Worm (Caenorhabditis elegans): ENCODE data around the gene fbxa-5.

Gene fbxa-5

ce11 chrIII:1308209-1308608 lies 31.9 kb downstream of the fbxa-5 start, which contains the start of gene fbxa-79:
Gene fbxa-79 (minus strand): TSS chrIII:1308294.
- TF ChIP-seq elt-2 (tag; optimal IDR thresholded peaks at IDR 0.05) (peak; percentile 9), fax-1 (tag; optimal IDR thresholded peaks at IDR 0.05) (no peak), tbx-2 (tag; optimal IDR thresholded peaks at IDR 0.05) (no peak), ceh-30 (tag; optimal IDR thresholded peaks at IDR 0.05) (no peak), fkh-10 (GFP tag; optimal IDR thresholded peaks at IDR 0.05) (no peak), eyg-1 (tag; optimal IDR thresholded peaks at IDR 0.05) (no peak), gmeb-2 (tag; optimal IDR thresholded peaks at IDR 0.05) (no peak), nfya-1 (tag; optimal IDR thresholded peaks at IDR 0.05) (no peak)

ce11 chrIII:1307333-1307732 lies 32.8 kb downstream of the fbxa-5 start:
- TF ChIP-seq nfya-1 (tag; optimal IDR thresholded peaks at IDR 0.05) = no peak

ce11 chrIII:1303414-1303813 lies 36.7 kb downstream of the fbxa-5 start, which contains the start of gene fbxa-75:
Gene fbxa-75 (plus strand): TSS chrIII:1303714.
- no peak for TF ChIP-seq K02D7.2 (tag; optimal IDR thresholded peaks at IDR 0.05)
- no peak for TF ChIP-seq unc-86 (tag; optimal IDR thresholded peaks at IDR 0.05)
- TF ChIP-seq sox-2 (GFP tag; IDR thresholded peaks at IDR 0.05) = no peak
- TF ChIP-seq nhr-11 (tag; optimal IDR thresholded peaks at IDR 0.05) = no peak
- no peak for TF ChIP-seq pha-4 (tag; optimal IDR thresholded peaks at IDR 0.05)
- no peak for TF ChIP-seq ets-4 (tag; optimal IDR thresholded peaks at IDR 0.05)
- TF ChIP-seq ceh-6 (GFP tag; optimal IDR thresholded peaks at IDR 0.05) = no peak
- TF ChIP-seq C08G9.2 (tag; optimal IDR thresholded peaks at IDR 0.05) = no peak
- TF ChIP-seq pha-2 (tag; optimal IDR thresholded peaks at IDR 0.05) = no peak

ce11 chrIII:1297604-1298003 lies 42.5 kb downstream of the fbxa-5 start, which contains the start of gene fbxa-28:
Gene fbxa-28 (plus strand): TSS chrIII:1297904.
- TF ChIP-seq ceh-2 (tag; optimal IDR thresholded peaks at IDR 0.05) (no peak), nhr-232 (tag; optimal IDR thresholded peaks at IDR 0.05) (no peak), rnt-1 (tag; optimal IDR thresholded peaks at IDR 0.05) (no peak), unc-86 (tag; optimal IDR thresholded peaks at IDR 0.05) (no peak), pax-1 (tag; optimal IDR thresholded peaks at IDR 0.05) (no peak), nfya-1 (tag; optimal IDR thresholded peaks at IDR 0.05) (no peak), ceh-6 (GFP tag; optimal IDR thresholded peaks at IDR 0.05) (no peak), ceh-18 (tag; optimal IDR thresholded peaks at IDR 0.05) (no peak), F13H6.1 (tag; optimal IDR thresholded peaks at IDR 0.05) (no peak), pat-9 (tag; optimal IDR thresholded peaks at IDR 0.05) (no peak), sox-4 (tag; optimal IDR thresholded peaks at IDR 0.05) (no peak), syd-9 (tag; optimal IDR thresholded peaks at IDR 0.05) (no peak), lim-6 (tag; optimal IDR thresholded peaks at IDR 0.05) (no peak), dmd-4 (tag; optimal IDR thresholded peaks at IDR 0.05; ENCODE audit: borderline replicate concordance) (no peak), dve-1 (tag; optimal IDR thresholded peaks at IDR 0.05) (no peak), madf-2 (tag; optimal IDR thresholded peaks at IDR 0.05) (no peak), ceh-24 (tag; optimal IDR thresholded peaks at IDR 0.05) (no peak)

ce11 chrIII:1295149-1295716 lies 44.9 kb downstream of the fbxa-5 start, which contains the start of gene fbxa-35:
Gene fbxa-35 (plus strand): TSS chrIII:1295666.
- TF ChIP-seq C38D4.7 (GFP tag; optimal IDR thresholded peaks at IDR 0.05) = no peak
- peak; percentile 65 for TF ChIP-seq elt-2 (tag; optimal IDR thresholded peaks at IDR 0.05)

ce11 chrIII:1293135-1293534 lies 47.0 kb downstream of the fbxa-5 start, which contains the start of gene fbxa-36:
Gene fbxa-36 (minus strand): TSS chrIII:1293235.
- TF ChIP-seq pha-2 (tag; optimal IDR thresholded peaks at IDR 0.05) (no peak), sox-2 (GFP tag; IDR thresholded peaks at IDR 0.05) (no peak), T23F11.4 (GFP tag; optimal IDR thresholded peaks at IDR 0.05) (no peak), pat-9 (tag; optimal IDR thresholded peaks at IDR 0.05) (no peak), unc-42 (tag; optimal IDR thresholded peaks at IDR 0.05) (no peak), hlh-8 (tag; optimal IDR thresholded peaks at IDR 0.05) (no peak), ceh-6 (GFP tag; optimal IDR thresholded peaks at IDR 0.05) (no peak), K02D7.2 (tag; optimal IDR thresholded peaks at IDR 0.05) (no peak), hlh-13 (GFP tag; optimal IDR thresholded peaks at IDR 0.05) (no peak), dmd-4 (tag; optimal IDR thresholded peaks at IDR 0.05; ENCODE audit: borderline replicate concordance) (no peak), ztf-16 (tag; optimal IDR thresholded peaks at IDR 0.05) (no peak), hlh-6 (tag; optimal IDR thresholded peaks at IDR 0.05) (no peak), fkh-6 (tag; optimal IDR thresholded peaks at IDR 0.05) (no peak), pax-1 (tag; optimal IDR thresholded peaks at IDR 0.05) (no peak), hlh-30 (tag; optimal IDR thresholded peaks at IDR 0.05; ENCODE audit: insufficient read depth) (no peak), ceh-14 (tag; optimal IDR thresholded peaks at IDR 0.05) (no peak), ceh-2 (tag; optimal IDR thresholded peaks at IDR 0.05) (no peak), ama-1 (optimal IDR thresholded peaks at IDR 0.05) (no peak), ceh-48 (tag; optimal IDR thresholded peaks at IDR 0.05) (no peak)

Data from whole organism, late embryonic.